Worm (Caenorhabditis elegans): ENCODE measurements around the gene srbc-8.

- TF ChIP-seq blmp-1 (tag; optimal IDR thresholded peaks at IDR 0.05; ENCODE audit: insufficient read depth), result no peak
- no peak for TF ChIP-seq gmeb-1 (tag; optimal IDR thresholded peaks at IDR 0.05)
- no peak for TF ChIP-seq mdl-1 (tag; optimal IDR thresholded peaks at IDR 0.05)
These were observed 12.5 kb upstream of the srbc-8 start, which contains the start of gene srh-79 for ce11 chrV:7497440-7497839.
